Fruit fly (Drosophila melanogaster) whole organism, prepupa: ENCODE data around the gene CG13623.
A peak's percentile ranks its signal among the peaks of the same experiment; 100 is the strongest.

ENCODE experiments used
- Blimp-1 ChIP-seq: fragments of 200-800 bp; sonication (Bioruptor generic); optimal IDR thresholded peaks from 3 replicates; lab custom pipeline; 2017; ENCODE audit warnings: missing biosample characterization, missing genetic modification characterization, mild to moderate bottlenecking, moderate library complexity, missing genetic modification reagents
- CG10631 ChIP-seq: fragments of 200-800 bp; sonication (Bioruptor generic); optimal IDR thresholded peaks from 2 replicates; lab custom pipeline; 2016; ENCODE audit warnings: missing biosample characterization, missing genetic modification characterization
- CG10669 ChIP-seq: fragments of 200-800 bp; sonication (Bioruptor generic); optimal IDR thresholded peaks from 3 replicates; lab custom pipeline; 2018; ENCODE audit warnings: missing biosample characterization, mild to moderate bottlenecking, missing genetic modification characterization, moderate library complexity
- CG11294 ChIP-seq: fragments of 200-800 bp; sonication (Bioruptor generic); IDR thresholded peaks from 2 replicates; pipeline ENCODE4 v1.3.6; 2022; ENCODE audit warnings: missing biosample characterization, missing genetic modification characterization
- CG11762 ChIP-seq: fragments of 200-800 bp; sonication (Bioruptor generic); optimal IDR thresholded peaks from 3 replicates; lab custom pipeline; 2016; ENCODE audit warnings: missing biosample characterization, missing genetic modification characterization; ENCODE audit not compliant: insufficient read depth
- CG11902 ChIP-seq: fragments of 200-800 bp; sonication (Bioruptor generic); optimal IDR thresholded peaks from 3 replicates; lab custom pipeline; 2016; ENCODE audit warnings: missing biosample characterization, missing genetic modification characterization
- CG16779 ChIP-seq: fragments of 200-800 bp; sonication (Bioruptor generic); optimal IDR thresholded peaks from 3 replicates; lab custom pipeline; 2017; ENCODE audit warnings: missing biosample characterization, mild to moderate bottlenecking, missing genetic modification characterization
- CG3032 ChIP-seq: fragments of 200-800 bp; optimal IDR thresholded peaks from 2 replicates; lab custom pipeline; 2019; ENCODE audit warnings: missing biosample characterization, mild to moderate bottlenecking, missing genetic modification characterization, moderate library complexity
- CG31627 ChIP-seq: fragments of 200-800 bp; sonication (Bioruptor generic); optimal IDR thresholded peaks from 3 replicates; lab custom pipeline; 2016; ENCODE audit warnings: missing biosample characterization, missing genetic modification characterization
- CG32006 ChIP-seq: fragments of 200-800 bp; sonication (Bioruptor generic); optimal IDR thresholded peaks from 3 replicates; lab custom pipeline; 2017; ENCODE audit warnings: missing biosample characterization, mild to moderate bottlenecking, missing genetic modification characterization
- CG34406 ChIP-seq: fragments of 200-800 bp; sonication (Bioruptor generic); optimal IDR thresholded peaks from 3 replicates; lab custom pipeline; 2016; ENCODE audit warnings: missing biosample characterization, missing genetic modification characterization
- CG3919 ChIP-seq: fragments of 200-800 bp; sonication (Bioruptor generic); optimal IDR thresholded peaks from 3 replicates; lab custom pipeline; 2016; ENCODE audit warnings: missing biosample characterization, missing genetic modification characterization
- CG4318 ChIP-seq: fragments of 200-800 bp; sonication (Bioruptor generic); optimal IDR thresholded peaks from 3 replicates; lab custom pipeline; 2017; ENCODE audit warnings: missing biosample characterization, mild to moderate bottlenecking, missing genetic modification characterization
- CG6163 ChIP-seq: fragments of 200-800 bp; sonication (Bioruptor generic); IDR thresholded peaks from 3 replicates; pipeline ENCODE4 v1.3.6; 2022; ENCODE audit warnings: missing biosample characterization, missing genetic modification characterization
- CG6808 ChIP-seq: fragments of 200-800 bp; sonication (Bioruptor generic); optimal IDR thresholded peaks from 3 replicates; lab custom pipeline; 2017; ENCODE audit warnings: missing biosample characterization, missing genetic modification characterization, mild to moderate bottlenecking, moderate library complexity, missing genetic modification reagents
- CG8119 ChIP-seq: fragments of 200-800 bp; sonication (Bioruptor generic); IDR thresholded peaks from 3 replicates; pipeline ENCODE4 v1.3.6; 2022; ENCODE audit warnings: missing biosample characterization, missing genetic modification characterization
- CG8319 ChIP-seq: fragments of 200-800 bp; sonication (Bioruptor generic); optimal IDR thresholded peaks from 3 replicates; lab custom pipeline; 2016; ENCODE audit warnings: missing biosample characterization, missing genetic modification characterization
- CG8632 ChIP-seq: fragments of 200-800 bp; sonication (Bioruptor generic); optimal IDR thresholded peaks from 3 replicates; lab custom pipeline; 2016; ENCODE audit warnings: missing biosample characterization, missing genetic modification characterization
- Eip75B ChIP-seq: fragments of 200-800 bp; sonication (Bioruptor generic); optimal IDR thresholded peaks from 3 replicates; lab custom pipeline; 2016; ENCODE audit warnings: missing biosample characterization, missing genetic modification characterization
- Eip78C ChIP-seq: fragments of 200-800 bp; sonication (Bioruptor generic); peaks from one replicate; lab custom pipeline; 2016; ENCODE audit warnings: missing biosample characterization, missing genetic modification characterization
- Eip93F ChIP-seq: fragments of 200-800 bp; sonication (Bioruptor generic); optimal IDR thresholded peaks from 2 replicates; lab custom pipeline; 2016; ENCODE audit warnings: missing biosample characterization, mild to moderate bottlenecking, missing genetic modification characterization
- Ets96B ChIP-seq: fragments of 200-800 bp; optimal IDR thresholded peaks from 2 replicates; lab custom pipeline; 2019; ENCODE audit warnings: missing biosample characterization, mild to moderate bottlenecking, missing genetic modification characterization, moderate library complexity
- Gug ChIP-seq: fragments of 200-800 bp; sonication (Bioruptor generic); IDR thresholded peaks from 2 replicates; pipeline ENCODE4 v1.3.6; 2022; ENCODE audit warnings: missing biosample characterization, missing genetic modification characterization
- Hr38 ChIP-seq: sonication (Bioruptor generic); optimal IDR thresholded peaks from 2 replicates; lab custom pipeline; 2016; ENCODE audit warnings: missing biosample characterization, missing genetic modification characterization
- Hr39 ChIP-seq: fragments of 200-800 bp; sonication (Bioruptor generic); optimal IDR thresholded peaks from 2 replicates; lab custom pipeline; 2016; ENCODE audit warnings: missing biosample characterization, missing genetic modification characterization
- Hr4 ChIP-seq: fragments of 200-800 bp; sonication (Bioruptor generic); optimal IDR thresholded peaks from 3 replicates; lab custom pipeline; 2016; ENCODE audit warnings: missing biosample characterization, missing genetic modification characterization
- Lpt ChIP-seq: fragments of 200-800 bp; sonication (Bioruptor generic); optimal IDR thresholded peaks from 3 replicates; lab custom pipeline; 2016; ENCODE audit warnings: missing biosample characterization, missing genetic modification characterization
- OdsH ChIP-seq: fragments of 200-800 bp; sonication (Bioruptor generic); optimal IDR thresholded peaks from 3 replicates; lab custom pipeline; 2016; ENCODE audit warnings: missing biosample characterization, missing genetic modification characterization
- Sox102F ChIP-seq: fragments of 200-800 bp; sonication (Bioruptor generic); optimal IDR thresholded peaks from 2 replicates; lab custom pipeline; 2016; ENCODE audit warnings: missing biosample characterization, mild to moderate bottlenecking, missing genetic modification characterization
- achi ChIP-seq: fragments of 200-800 bp; sonication (Bioruptor generic); optimal IDR thresholded peaks from 3 replicates; lab custom pipeline; 2016; ENCODE audit warnings: missing biosample characterization, missing genetic modification characterization
- acj6 ChIP-seq: fragments of 200-800 bp; sonication (Bioruptor generic); optimal IDR thresholded peaks from 3 replicates; lab custom pipeline; 2016; ENCODE audit warnings: missing biosample characterization, missing genetic modification characterization
- dac ChIP-seq: fragments of 200-800 bp; sonication (Bioruptor generic); optimal IDR thresholded peaks from 2 replicates; lab custom pipeline; 2017; ENCODE audit warnings: missing biosample characterization, mild to moderate bottlenecking, missing genetic modification characterization
- eg ChIP-seq: fragments of 200-800 bp; sonication (Bioruptor generic); IDR thresholded peaks from 3 replicates; pipeline ENCODE4 v1.3.6; 2022; ENCODE audit warnings: missing biosample characterization, missing genetic modification characterization
- esn ChIP-seq: fragments of 200-800 bp; sonication (Bioruptor generic); optimal IDR thresholded peaks from 2 replicates; lab custom pipeline; 2016; ENCODE audit warnings: missing biosample characterization, mild to moderate bottlenecking, missing genetic modification characterization, moderate library complexity
- fd85E ChIP-seq: fragments of 200-800 bp; sonication (Bioruptor generic); optimal IDR thresholded peaks from 3 replicates; lab custom pipeline; 2016; ENCODE audit warnings: missing biosample characterization, missing genetic modification characterization
- fkh ChIP-seq: fragments of 200-800 bp; sonication (Bioruptor generic); optimal IDR thresholded peaks from 3 replicates; lab custom pipeline; 2017; ENCODE audit warnings: missing biosample characterization, mild to moderate bottlenecking, missing genetic modification characterization, moderate library complexity
- net ChIP-seq: fragments of 200-800 bp; sonication (Bioruptor generic); optimal IDR thresholded peaks from 3 replicates; lab custom pipeline; 2016; ENCODE audit warnings: missing biosample characterization, missing genetic modification characterization
- pdm3 ChIP-seq: fragments of 200-800 bp; sonication (Bioruptor generic); optimal IDR thresholded peaks from 3 replicates; lab custom pipeline; 2016; ENCODE audit warnings: missing biosample characterization, missing genetic modification characterization
- salr ChIP-seq, 2 experiments: fragments of 200-800 bp; sonication (Bioruptor generic); optimal IDR thresholded peaks; 3 replicates each; lab custom pipeline; 2016 to 2018; ENCODE audit warnings: missing biosample characterization in 2 of 2, missing genetic modification characterization in 2 of 2, mild to moderate bottlenecking in 1 of 2
- spab ChIP-seq: fragments of 200-800 bp; sonication (Bioruptor generic); optimal IDR thresholded peaks from 2 replicates; lab custom pipeline; 2017; ENCODE audit warnings: missing biosample characterization, mild to moderate bottlenecking, missing genetic modification characterization, missing genetic modification reagents
- ss ChIP-seq, 2 experiments: fragments of 200-800 bp; sonication (Bioruptor generic); optimal IDR thresholded peaks; 2 replicates in 1 of 2; 3 replicates in 1 of 2; lab custom pipeline; 2017 to 2018; ENCODE audit warnings: mild to moderate bottlenecking in 2 of 2, missing biosample characterization in 2 of 2, missing genetic modification characterization in 2 of 2, moderate library complexity in 1 of 2
- vri ChIP-seq: fragments of 200-800 bp; sonication (Bioruptor generic); optimal IDR thresholded peaks from 3 replicates; lab custom pipeline; 2016; ENCODE audit warnings: missing biosample characterization, mild to moderate bottlenecking, missing genetic modification characterization

The CG13623 gene

dm6 chr3R:24556554-24556953 lies 26.2 kb upstream of the CG13623 start:
- no peak for TF ChIP-seq CG3032
- TF ChIP-seq Eip93F (GFP tag; lab: Kevin White, UChicago) = no peak
- no peak for TF ChIP-seq salr (GFP tag; optimal IDR thresholded peaks at IDR 0.05; lab: Kevin White, UChicago)
- no peak for TF ChIP-seq CG6808
- no peak for TF ChIP-seq CG6163 (GFP tag; lab: Robert Waterston, UW)
- no peak for TF ChIP-seq Gug (GFP tag; lab: Robert Waterston, UW)
- TF ChIP-seq esn (GFP tag; lab: Kevin White, UChicago) = no peak
- no peak for TF ChIP-seq CG31627
- no peak for TF ChIP-seq ss (GFP tag; optimal IDR thresholded peaks at IDR 0.05; lab: Kevin White, UChicago)
- TF ChIP-seq Blimp-1 (GFP tag; lab: Kevin White, UChicago) = no peak
- TF ChIP-seq Eip78C = no peak

- TF ChIP-seq CG11902 = no peak
- TF ChIP-seq Blimp-1 (GFP tag; lab: Kevin White, UChicago) = no peak
Measured at dm6 chr3R:24555932-24556331, 25.6 kb upstream of the CG13623 start.

- TF ChIP-seq CG4318 (GFP tag; lab: Kevin White, UChicago) = no peak
- TF ChIP-seq CG10669 (GFP tag; lab: Kevin White, UChicago) = no peak
- TF ChIP-seq Eip75B = no peak
- no peak for TF ChIP-seq CG34406 (GFP tag; lab: Kevin White, UChicago)
- TF ChIP-seq Ets96B (tag; lab: Kevin White, UChicago) = no peak
- no peak for TF ChIP-seq esn (GFP tag; lab: Kevin White, UChicago)
- TF ChIP-seq CG10631 = no peak
- TF ChIP-seq vri = no peak
- TF ChIP-seq CG11294 (GFP tag; lab: Robert Waterston, UW) = no peak
- TF ChIP-seq Hr4 (GFP tag; lab: Kevin White, UChicago) = no peak
- TF ChIP-seq fkh (GFP tag; lab: Kevin White, UChicago) = no peak
- no peak for TF ChIP-seq CG16779 (tag; lab: Kevin White, UChicago)
- TF ChIP-seq achi (GFP tag; lab: Kevin White, UChicago) = no peak
- no peak for TF ChIP-seq Eip78C
- TF ChIP-seq eg (GFP tag; lab: Robert Waterston, UW) = no peak
- TF ChIP-seq net (GFP tag; lab: Kevin White, UChicago) = no peak
- TF ChIP-seq dac (GFP tag; lab: Kevin White, UChicago) = no peak
- TF ChIP-seq Eip93F (GFP tag; lab: Kevin White, UChicago) = no peak
Measured at dm6 chr3R:24555150-24555549, 24.8 kb upstream of the CG13623 start.

dm6 chr3R:24550802-24551391 lies 20.5 kb upstream of the CG13623 start:
- TF ChIP-seq fkh (GFP tag; lab: Kevin White, UChicago) (peak; percentile 63), CG10631 (no peak), Eip78C (peak; percentile 16), CG32006 (GFP tag; lab: Kevin White, UChicago) (no peak), CG11762 (GFP tag; lab: Kevin White, UChicago) (no peak), CG16779 (tag; lab: Kevin White, UChicago) (no peak), vri (no peak), CG31627 (no peak)

dm6 chr3R:24549834-24550233 lies 19.5 kb upstream of the CG13623 start:
- peak; percentile 19 for TF ChIP-seq CG3919
- TF ChIP-seq pdm3 = peak; percentile 27
- TF ChIP-seq CG8632 = peak; percentile 32
- no peak for TF ChIP-seq CG8319 (GFP tag; lab: Kevin White, UChicago)
- TF ChIP-seq fd85E (GFP tag; lab: Kevin White, UChicago) = no peak
- TF ChIP-seq spab (GFP tag; lab: Kevin White, UChicago) = peak; percentile 83
- peak; percentile 9 for TF ChIP-seq Eip75B
- TF ChIP-seq eg (GFP tag; lab: Robert Waterston, UW) = no peak; the same call in 2 of the 3 replicates
- TF ChIP-seq CG10631 = no peak
- TF ChIP-seq CG11902 = no peak
- TF ChIP-seq Hr4 (GFP tag; lab: Kevin White, UChicago) = no peak
- TF ChIP-seq fkh (GFP tag; lab: Kevin White, UChicago) = no peak
- no peak for TF ChIP-seq acj6 (GFP tag; lab: Kevin White, UChicago)
- no peak for TF ChIP-seq CG8119 (GFP tag; lab: Robert Waterston, UW)
- TF ChIP-seq Hr38 (GFP tag; lab: Kevin White, UChicago) = no peak
- TF ChIP-seq CG10669 (GFP tag; lab: Kevin White, UChicago) = peak; percentile 76
- no peak for TF ChIP-seq Sox102F (GFP tag; lab: Kevin White, UChicago)
- TF ChIP-seq OdsH (GFP tag; lab: Kevin White, UChicago) = peak; percentile 17
- peak; percentile 4 for TF ChIP-seq achi (GFP tag; lab: Kevin White, UChicago)
- TF ChIP-seq Lpt = no peak
- no peak for TF ChIP-seq net (GFP tag; lab: Kevin White, UChicago)
- peak; percentile 80 for TF ChIP-seq Eip78C
- TF ChIP-seq ss (GFP tag; optimal IDR thresholded peaks at IDR 0.05; lab: Kevin White, UChicago) = peak; percentile 97 to 99
- no peak for TF ChIP-seq salr (GFP tag; optimal IDR thresholded peaks at IDR 0.05; lab: Kevin White, UChicago)
- no peak for TF ChIP-seq Hr39 (GFP tag; lab: Kevin White, UChicago)
